Worm (Caenorhabditis elegans): Measurements from ENCODE around the gene C45G7.13.

C45G7.13 gene

DNA sequence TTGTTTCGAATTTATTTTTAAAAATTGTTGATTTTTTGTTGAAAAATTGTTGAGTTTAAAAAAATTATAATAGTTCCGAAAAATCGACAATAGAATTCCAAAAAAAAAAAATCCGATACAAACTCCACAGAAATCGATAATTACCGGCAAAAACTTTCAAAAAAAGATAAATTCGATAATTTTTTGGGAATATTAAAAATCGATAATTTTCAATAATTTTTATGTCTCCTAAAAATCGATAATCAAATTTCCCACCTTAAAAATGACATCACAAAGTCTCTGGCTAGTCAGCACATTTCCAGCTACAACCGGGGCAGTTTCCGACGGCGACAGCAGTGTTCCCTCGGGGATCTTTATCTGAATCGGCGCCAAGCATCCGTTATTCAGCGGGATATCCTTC, 50.5 kb downstream of the C45G7.13 start:
- no peak for TF ChIP-seq scrt-1 (GFP tag; IDR thresholded peaks at IDR 0.05)

DNA sequence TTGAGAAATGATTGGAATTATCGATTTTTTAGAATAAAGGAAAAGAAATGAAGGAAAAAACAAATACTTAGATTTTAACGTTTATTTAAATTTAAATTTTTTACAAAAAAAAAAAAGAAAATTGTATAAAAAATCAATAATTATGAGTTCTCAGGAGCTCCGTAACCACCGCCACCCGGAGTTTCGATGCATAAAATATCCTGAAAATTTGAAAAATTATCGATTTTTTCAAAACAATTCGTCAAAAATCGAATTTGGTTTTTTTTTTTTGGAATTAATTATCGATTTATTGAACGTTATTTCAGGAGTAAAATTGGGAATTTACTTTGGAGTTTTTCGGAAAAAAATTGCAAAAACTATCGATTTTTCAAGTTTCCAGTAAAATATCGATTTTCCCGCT, 51.7 kb downstream of the C45G7.13 start, which contains the start of gene Y38F2AR.10:
TSS of gene Y38F2AR.10 (minus strand) at position 101 of the 400 bp plus-strand sequence.
- no peak for TF ChIP-seq pes-1 (GFP tag; IDR thresholded peaks at IDR 0.05)
- TF ChIP-seq hmg-4 (GFP tag; optimal IDR thresholded peaks at IDR 0.05), result no peak
- no peak for TF ChIP-seq tbx-11 (GFP tag; IDR thresholded peaks at IDR 0.05)
- no peak for TF ChIP-seq tra-4 (tag; optimal IDR thresholded peaks at IDR 0.05)
- TF ChIP-seq B0310.2 (tag; optimal IDR thresholded peaks at IDR 0.05), result no peak

DNA sequence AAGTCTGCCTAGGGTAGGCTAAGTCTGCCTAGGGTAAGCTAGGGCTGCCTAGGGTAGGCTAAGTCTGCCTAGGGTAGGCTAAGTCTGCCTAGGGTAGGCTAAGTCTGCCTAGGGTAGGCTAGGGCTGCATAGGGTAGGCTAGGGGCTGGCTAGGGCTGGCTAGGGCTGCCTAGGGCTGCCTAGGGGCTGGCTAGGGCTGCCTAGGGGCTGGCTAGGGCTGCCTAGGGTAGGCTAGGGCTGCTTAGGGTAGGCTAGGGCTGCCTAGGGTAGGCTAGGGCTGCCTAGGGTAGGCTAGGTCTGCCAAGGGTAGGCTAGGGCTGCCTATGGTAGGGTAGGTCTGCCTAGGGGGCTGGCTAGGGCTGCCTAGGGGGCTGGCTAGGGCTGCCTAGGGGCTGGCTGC, 52.8 kb downstream of the C45G7.13 start:
- TF ChIP-seq tbx-37 (GFP tag; conservative IDR thresholded peaks at IDR 0.05) (no peak), hmg-4 (GFP tag; optimal IDR thresholded peaks at IDR 0.05) (peak; percentile 30), pes-1 (GFP tag; IDR thresholded peaks at IDR 0.05) (0 out of 2 replicates have a peak, but pooled peaks have one; percentile 7)

DNA sequence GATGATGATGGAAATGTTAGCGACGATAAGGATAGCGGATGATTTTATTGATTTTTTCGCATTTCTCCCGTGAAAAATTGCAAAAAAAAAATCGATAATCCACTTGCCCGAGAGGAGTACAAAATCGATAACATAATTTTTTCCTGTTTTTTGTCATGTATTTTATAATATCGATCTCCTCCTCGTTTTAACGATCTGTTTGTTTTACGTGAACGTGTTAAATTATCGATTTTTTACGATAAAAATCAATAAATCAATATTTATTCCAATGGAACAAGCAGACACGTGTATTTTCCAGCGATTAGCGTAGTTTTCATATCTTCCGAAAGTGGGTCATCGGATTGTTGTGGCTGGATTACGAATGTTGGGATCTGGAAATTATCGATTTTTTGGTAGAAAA, 55.1 kb downstream of the C45G7.13 start:
- TF ChIP-seq ceh-13 (GFP tag; optimal IDR thresholded peaks at IDR 0.05) (no peak), F13C5.2 (tag; optimal IDR thresholded peaks at IDR 0.05) (no peak), tra-4 (tag; optimal IDR thresholded peaks at IDR 0.05) (no peak), tbx-37 (GFP tag; conservative IDR thresholded peaks at IDR 0.05) (no peak), hmg-4 (GFP tag; optimal IDR thresholded peaks at IDR 0.05) (no peak), hmbx-1 (tag; optimal IDR thresholded peaks at IDR 0.05) (no peak), ets-7 (tag; optimal IDR thresholded peaks at IDR 0.05) (no peak), pes-1 (GFP tag; IDR thresholded peaks at IDR 0.05) (no peak), B0310.2 (tag; optimal IDR thresholded peaks at IDR 0.05) (no peak)

DNA sequence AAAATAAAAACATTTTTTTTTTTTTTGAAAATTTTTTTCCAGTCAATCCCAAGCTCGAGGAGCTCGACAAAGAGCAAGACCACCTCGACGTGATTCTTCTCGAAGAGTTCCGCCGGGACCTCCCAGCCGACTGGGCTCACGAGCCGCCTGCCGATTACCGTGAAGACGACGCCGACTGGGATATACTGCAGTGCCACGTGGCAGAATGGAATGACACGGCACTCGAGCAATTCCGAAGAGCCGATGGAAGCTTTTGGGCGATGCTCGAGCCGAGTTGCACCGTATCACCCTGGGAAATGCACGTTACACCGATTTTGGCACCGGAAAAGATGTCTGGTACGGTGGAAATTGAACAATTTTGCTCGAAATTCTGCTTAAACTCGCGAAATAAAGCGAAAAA, 58.1 kb downstream of the C45G7.13 start:
- TF ChIP-seq pes-1 (GFP tag; IDR thresholded peaks at IDR 0.05) (no peak), tbx-37 (GFP tag; conservative IDR thresholded peaks at IDR 0.05) (no peak), ceh-13 (GFP tag; optimal IDR thresholded peaks at IDR 0.05) (no peak), ceh-36 (tag; optimal IDR thresholded peaks at IDR 0.05) (no peak)

DNA sequence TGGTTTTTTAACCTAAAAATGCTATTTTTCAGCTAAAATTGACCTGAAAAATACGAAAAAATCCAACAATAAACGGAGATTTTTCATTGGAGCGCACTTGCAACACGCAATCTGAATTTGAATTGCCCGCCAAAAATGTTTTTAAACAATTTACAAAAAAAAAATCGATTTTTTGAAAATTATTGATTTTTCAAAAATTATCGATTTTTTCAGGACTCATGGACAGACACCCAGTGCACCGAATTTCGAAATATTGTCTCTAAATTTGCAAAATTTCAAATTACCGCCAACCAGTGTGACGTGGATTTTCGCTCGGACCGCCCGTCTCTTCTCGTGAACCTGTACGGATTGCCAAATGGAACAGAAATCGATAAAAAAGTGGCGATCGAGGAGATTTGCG, 59.3 kb downstream of the C45G7.13 start:
- TF ChIP-seq pes-1 (GFP tag; IDR thresholded peaks at IDR 0.05), result no peak
- TF ChIP-seq ceh-13 (GFP tag; optimal IDR thresholded peaks at IDR 0.05), result no peak
- no peak for TF ChIP-seq B0310.2 (tag; optimal IDR thresholded peaks at IDR 0.05)
- no peak for TF ChIP-seq hmbx-1 (tag; optimal IDR thresholded peaks at IDR 0.05)
- no peak for TF ChIP-seq hnd-1 (tag; optimal IDR thresholded peaks at IDR 0.05)
- no peak for TF ChIP-seq ama-1 (optimal IDR thresholded peaks at IDR 0.05)

All from whole organism, early embryonic.